Worm (Caenorhabditis elegans) whole organism, young adult: Measurements from ENCODE around the gene F22E5.8.

ENCODE experiments used
- hlh-26 ChIP-seq: fragments of 200-800 bp; sonication (Bioruptor generic); conservative IDR thresholded peaks from 2 replicates; pipeline ENCODE4 v1.3.6; 2022; ENCODE audit warnings: missing genetic modification reagents, missing genetic modification characterization, missing compliant biosample characterization
- lag-1 ChIP-seq: fragments of 200-800 bp; sonication (Bioruptor generic); IDR thresholded peaks from 2 replicates; pipeline ENCODE4 v1.3.6; 2022; ENCODE audit warnings: missing genetic modification reagents, missing genetic modification characterization, missing compliant biosample characterization

DNA sequence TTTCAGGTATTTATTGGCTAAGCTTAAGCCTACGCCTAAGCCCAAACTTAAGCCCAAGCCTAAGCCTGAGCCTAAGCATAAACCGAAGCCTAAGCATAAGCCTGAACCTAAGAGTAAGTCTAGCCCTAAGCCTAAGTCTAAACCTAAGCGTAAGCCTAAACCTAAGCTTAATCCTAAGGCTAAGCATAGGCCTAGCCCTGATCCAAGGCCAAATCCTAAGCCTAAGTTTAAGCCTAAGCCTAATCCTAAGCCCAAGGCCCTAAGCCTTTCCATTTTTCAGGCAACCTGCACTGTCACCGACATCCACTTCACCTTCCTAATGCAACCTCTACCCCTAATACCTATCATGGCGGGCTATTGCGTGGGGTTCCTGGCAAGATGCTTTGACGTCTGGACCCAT lies 28.8 kb upstream of the F22E5.8 start:
- TF ChIP-seq hlh-26 (GFP tag; lab: Robert Waterston, UW), result no peak
- no peak for TF ChIP-seq lag-1 (GFP tag; lab: Robert Waterston, UW)
